Fruit fly (Drosophila melanogaster) Kc167 (cell line): ENCODE results near the gene lqfR.

ENCODE experiments used
- Myc ChIP-seq: fragments of >200 bp; optimal IDR thresholded peaks from 2 replicates; lab custom pipeline; 2017; ENCODE audit warnings: missing external identifiers
- Sin3A ChIP-seq: fragments of >200 bp; optimal IDR thresholded peaks from 2 replicates; lab custom pipeline; 2018; ENCODE audit warnings: missing external identifiers
- h ChIP-seq: fragments of >200 bp; optimal IDR thresholded peaks from 3 replicates; lab custom pipeline; 2018; ENCODE audit warnings: missing external identifiers
- insv ChIP-seq: fragments of >200 bp; optimal IDR thresholded peaks from 3 replicates; lab custom pipeline; 2018; ENCODE audit warnings: missing external identifiers
- psq ChIP-seq: fragments of >200 bp; optimal IDR thresholded peaks from 2 replicates; lab custom pipeline; 2017; ENCODE audit warnings: missing external identifiers
- ttk ChIP-seq: sonication (Bioruptor generic); optimal IDR thresholded peaks from 2 replicates; lab custom pipeline; 2017; ENCODE audit warnings: missing external identifiers

lqfR gene

DNA sequence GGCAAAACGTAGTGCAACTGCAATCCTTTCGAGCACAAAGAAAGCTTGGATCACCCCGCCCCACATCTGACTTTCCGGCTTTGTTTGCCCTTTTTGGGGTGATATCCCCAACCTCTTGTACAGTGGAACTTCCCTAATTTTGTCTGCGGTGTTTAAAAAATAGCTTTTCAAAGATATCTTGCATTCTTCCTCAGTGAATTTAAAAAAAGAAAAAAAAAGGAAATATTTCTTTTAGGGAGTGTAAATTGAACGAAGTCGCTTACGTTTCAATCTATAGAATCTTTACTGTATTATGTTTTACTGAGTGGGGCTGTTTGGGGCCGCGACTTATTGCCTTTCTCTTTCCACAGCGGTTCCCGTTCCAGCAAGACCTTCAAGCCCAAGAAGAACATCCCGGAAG lies 10.5 kb downstream of the lqfR start:
- TF ChIP-seq insv (lab: Kevin White, UChicago): no peak
- no peak for TF ChIP-seq Sin3A
- no peak for TF ChIP-seq psq (lab: Kevin White, UChicago)
- TF ChIP-seq ttk (lab: Kevin White, UChicago): no peak
- TF ChIP-seq h (lab: Kevin White, UChicago): no peak
- TF ChIP-seq Myc: no peak

DNA sequence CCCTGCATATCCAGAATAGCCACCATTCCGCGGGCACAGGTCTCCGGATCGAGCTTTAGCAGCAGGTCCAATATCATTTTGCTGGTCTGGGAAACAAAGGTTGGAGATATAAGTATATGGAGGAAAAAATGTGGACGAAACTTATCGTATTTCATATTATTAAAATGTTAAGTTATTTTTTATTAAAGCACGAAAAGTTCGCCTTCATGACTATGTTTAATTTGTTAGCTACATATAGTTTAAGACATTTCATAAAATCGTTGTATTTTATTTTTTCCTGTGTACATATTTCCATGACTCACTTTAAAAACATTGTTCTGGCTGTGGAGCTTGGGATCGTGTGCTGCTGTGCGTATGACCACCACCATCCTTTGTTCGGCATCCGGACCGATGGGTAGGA lies 12.9 kb downstream of the lqfR start:
- no peak for TF ChIP-seq Myc
- no peak for TF ChIP-seq insv (lab: Kevin White, UChicago)
- no peak for TF ChIP-seq psq (lab: Kevin White, UChicago)
- TF ChIP-seq Sin3A: no peak
- TF ChIP-seq ttk (lab: Kevin White, UChicago): no peak
- no peak for TF ChIP-seq h (lab: Kevin White, UChicago)

DNA sequence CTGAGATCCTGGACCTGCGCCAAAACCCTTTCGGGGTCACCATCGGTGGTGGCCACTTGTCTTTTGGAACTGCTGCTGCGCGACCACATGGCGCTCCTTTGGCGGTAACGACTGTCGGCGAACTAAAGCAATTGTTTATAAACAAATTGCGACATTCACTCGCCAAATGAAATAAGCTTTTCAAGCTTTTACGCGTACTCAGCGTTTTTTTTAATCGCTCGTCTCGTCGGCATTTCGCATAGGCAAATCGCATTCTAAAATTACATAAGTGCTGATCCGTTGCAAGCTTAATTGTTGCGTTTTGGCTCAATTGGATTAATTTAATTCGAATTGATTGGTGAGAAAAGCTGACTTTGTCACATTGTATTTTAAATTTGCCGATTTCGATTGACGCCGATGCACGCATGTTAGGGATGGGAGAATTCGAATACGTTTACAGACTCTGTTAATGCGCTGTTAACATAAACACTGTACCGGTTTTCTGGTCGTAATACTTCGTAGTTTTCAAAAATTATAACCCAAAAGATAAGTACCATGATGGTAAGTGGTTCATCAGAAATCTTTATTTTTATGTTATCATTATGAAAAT lies 13.6 kb downstream of the lqfR start, which contains the start of gene pinta:
Gene pinta, minus strand, starts transcription at position 328 of the 589 bp plus-strand sequence.
- TF ChIP-seq Sin3A: no peak
- no peak for TF ChIP-seq insv (lab: Kevin White, UChicago)
- no peak for TF ChIP-seq h (lab: Kevin White, UChicago)

DNA sequence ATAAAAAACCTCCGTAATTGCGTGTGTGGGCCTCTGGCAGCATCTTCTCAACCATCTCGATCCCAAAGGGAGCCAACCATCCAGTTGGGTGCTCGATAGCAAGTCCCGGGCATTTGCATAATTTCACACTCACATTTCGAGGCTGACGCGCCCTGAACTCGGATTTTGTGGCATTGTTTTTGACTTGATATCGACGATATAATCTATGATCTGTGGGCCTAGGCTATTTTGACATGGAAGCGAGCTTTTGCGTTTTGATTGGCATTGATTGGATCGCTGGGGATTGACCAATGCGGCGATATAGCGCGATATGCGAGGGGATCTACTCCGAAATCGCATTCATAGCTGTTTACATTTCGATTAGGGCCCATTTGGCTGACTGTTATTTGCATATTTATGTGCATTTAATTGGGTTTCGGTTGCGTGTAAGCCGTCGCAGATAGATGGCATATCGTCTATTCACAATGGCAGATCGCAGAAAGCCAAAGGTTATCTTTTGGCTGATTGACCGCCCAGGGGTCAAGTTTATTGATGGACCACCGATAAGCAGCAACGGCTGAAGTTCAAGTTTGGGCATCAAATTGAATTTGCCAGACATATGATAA lies 21.2 kb downstream of the lqfR start:
- TF ChIP-seq insv (lab: Kevin White, UChicago) (no peak), h (lab: Kevin White, UChicago) (no peak)

DNA sequence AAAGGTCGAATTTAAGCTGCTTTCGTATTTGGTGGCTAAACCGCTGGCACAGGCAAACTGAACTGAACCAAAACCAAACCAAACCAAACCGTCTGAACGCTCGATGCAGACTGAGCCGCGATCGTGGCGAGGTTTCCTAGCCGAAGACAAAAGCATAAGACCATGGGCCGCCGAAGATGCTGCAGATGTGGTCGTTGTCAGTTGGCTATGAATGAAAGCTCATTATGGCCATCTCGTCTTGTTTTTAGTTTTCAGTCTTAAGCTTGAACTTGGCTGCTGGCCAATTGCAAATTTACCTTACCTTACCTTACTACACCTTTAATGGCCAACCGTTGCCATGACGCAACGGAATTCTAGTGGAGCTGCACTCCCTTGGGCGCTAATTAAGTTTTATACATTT lies 24.9 kb downstream of the lqfR start, which contains the start of gene CG13847:
Gene CG13847, minus strand, starts transcription at position 101 of the 400 bp plus-strand sequence.
- TF ChIP-seq h (lab: Kevin White, UChicago): no peak
- no peak for TF ChIP-seq Myc
- no peak for TF ChIP-seq insv (lab: Kevin White, UChicago)
- no peak for TF ChIP-seq ttk (lab: Kevin White, UChicago)
- no peak for TF ChIP-seq psq (lab: Kevin White, UChicago)
- TF ChIP-seq Sin3A: no peak

DNA sequence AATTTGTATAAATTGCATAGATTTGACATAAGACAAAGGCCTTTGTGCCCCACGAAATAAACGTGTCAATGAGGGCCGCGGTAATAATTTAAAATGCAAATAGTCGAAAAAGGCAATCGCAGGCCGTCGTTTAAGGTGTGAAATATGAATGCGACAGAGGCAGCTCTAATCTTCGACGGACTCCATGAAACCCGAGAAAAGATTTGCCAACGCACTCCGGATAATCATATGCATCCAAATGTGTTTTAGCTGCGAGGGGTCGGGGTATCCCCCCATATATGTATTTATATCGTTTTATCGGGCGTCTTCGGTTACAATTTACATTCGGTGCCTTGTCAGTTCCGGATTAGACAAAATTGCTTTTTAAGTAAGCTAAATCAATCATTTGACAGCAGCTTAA lies 27.2 kb downstream of the lqfR start:
- TF ChIP-seq Sin3A: no peak
- no peak for TF ChIP-seq psq (lab: Kevin White, UChicago)
- TF ChIP-seq h (lab: Kevin White, UChicago): no peak
- no peak for TF ChIP-seq insv (lab: Kevin White, UChicago)
- TF ChIP-seq ttk (lab: Kevin White, UChicago): no peak
- TF ChIP-seq Myc: no peak

DNA sequence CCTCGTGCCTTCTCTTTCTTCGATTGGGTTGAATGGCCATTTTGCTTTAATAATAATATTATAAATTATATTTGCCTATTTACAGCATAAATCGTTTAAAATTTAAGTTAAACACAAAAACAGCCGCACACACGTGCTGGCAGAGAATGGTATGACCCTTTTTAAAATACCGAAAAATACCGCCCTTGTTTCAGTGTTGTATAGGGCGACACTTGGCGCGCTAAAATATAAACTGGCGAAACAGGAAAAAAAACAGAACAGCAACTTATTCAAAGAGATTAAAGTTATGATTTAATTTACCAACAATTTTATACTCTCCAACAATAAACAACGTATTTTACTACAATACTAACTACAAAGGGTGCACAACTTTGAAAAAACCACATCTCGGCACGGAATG lies 35.4 kb downstream of the lqfR start, which contains the start of gene CG12499:
Gene CG12499, minus strand, starts transcription at position 95 of the 400 bp plus-strand sequence.
- TF ChIP-seq ttk (lab: Kevin White, UChicago): no peak
- no peak for TF ChIP-seq h (lab: Kevin White, UChicago)
- TF ChIP-seq Sin3A: no peak
- TF ChIP-seq psq (lab: Kevin White, UChicago): no peak
- no peak for TF ChIP-seq insv (lab: Kevin White, UChicago)
- no peak for TF ChIP-seq Myc

- TF ChIP-seq ttk (lab: Kevin White, UChicago) (no peak), psq (lab: Kevin White, UChicago) (no peak), Sin3A (no peak), Myc (no peak), h (lab: Kevin White, UChicago) (no peak), insv (lab: Kevin White, UChicago) (no peak)
These were observed 36.2 kb downstream of the lqfR start, which contains the start of gene CG34288 for dm6 chr3R:22447195-22447873. TSS of gene CG34288 (minus strand) at chr3R:22447263.

dm6 chr3R:22447874-22448254 lies 36.8 kb downstream of the lqfR start, which contains the start of gene CG34376:
TSS of gene CG34376 (plus strand) at chr3R:22448099.
- no peak for TF ChIP-seq Sin3A
- no peak for TF ChIP-seq ttk (lab: Kevin White, UChicago)
- TF ChIP-seq psq (lab: Kevin White, UChicago): peak; percentile 39
- no peak for TF ChIP-seq Myc

- no peak for TF ChIP-seq h (lab: Kevin White, UChicago)
- TF ChIP-seq psq (lab: Kevin White, UChicago): no peak
- TF ChIP-seq ttk (lab: Kevin White, UChicago): no peak
- no peak for TF ChIP-seq insv (lab: Kevin White, UChicago)
- no peak for TF ChIP-seq Myc
- TF ChIP-seq Sin3A: no peak
These were observed 38.8 kb downstream of the lqfR start for dm6 chr3R:22449871-22450424.

DNA sequence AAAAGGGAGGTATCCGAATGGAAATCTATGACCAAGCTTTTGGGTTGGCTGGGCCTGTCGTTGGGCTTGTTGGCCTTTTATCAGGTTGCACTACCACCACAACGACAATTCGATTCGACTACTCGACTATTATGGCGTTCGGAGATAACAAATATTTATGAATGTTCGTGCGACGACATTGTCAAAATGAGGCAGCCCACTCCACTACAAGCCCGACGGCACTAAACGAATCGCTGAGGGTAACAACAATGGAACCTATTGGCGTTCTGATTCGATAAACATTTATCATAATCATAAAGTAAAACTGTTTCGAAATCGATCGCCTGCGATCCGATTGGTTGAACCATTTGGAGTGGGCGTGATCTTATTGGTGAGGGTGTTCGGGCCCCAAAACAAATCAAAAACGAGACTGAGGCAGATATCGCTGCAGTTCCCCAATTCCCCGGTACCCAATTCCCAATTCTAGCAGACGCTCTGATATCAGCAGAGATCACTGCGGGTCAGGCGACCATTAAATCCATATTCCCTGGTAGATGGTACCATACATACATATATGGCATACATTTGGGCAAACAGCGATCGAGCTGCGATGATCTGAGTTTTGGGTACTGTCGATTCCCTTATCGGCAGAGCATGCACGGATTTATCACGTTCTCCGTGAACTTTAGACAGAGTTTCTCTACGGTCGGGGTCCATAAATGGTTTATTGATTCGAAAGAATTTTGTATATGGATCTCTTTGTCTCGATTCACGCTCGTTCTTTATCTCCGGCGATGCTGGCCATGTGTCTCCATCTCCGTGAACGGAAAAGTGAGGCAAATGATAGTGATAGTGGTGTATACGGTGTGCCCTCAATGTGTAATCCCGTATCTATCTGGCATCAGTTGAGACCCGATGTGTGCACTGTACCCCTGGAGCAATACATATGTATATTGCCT lies 43.6 kb downstream of the lqfR start:
- TF ChIP-seq ttk (lab: Kevin White, UChicago) (no peak), insv (lab: Kevin White, UChicago) (no peak), psq (lab: Kevin White, UChicago) (no peak), h (lab: Kevin White, UChicago) (no peak), Sin3A (no peak), Myc (no peak)
